Fruit fly (Drosophila melanogaster): ENCODE results near the gene CG43355.

DNA sequence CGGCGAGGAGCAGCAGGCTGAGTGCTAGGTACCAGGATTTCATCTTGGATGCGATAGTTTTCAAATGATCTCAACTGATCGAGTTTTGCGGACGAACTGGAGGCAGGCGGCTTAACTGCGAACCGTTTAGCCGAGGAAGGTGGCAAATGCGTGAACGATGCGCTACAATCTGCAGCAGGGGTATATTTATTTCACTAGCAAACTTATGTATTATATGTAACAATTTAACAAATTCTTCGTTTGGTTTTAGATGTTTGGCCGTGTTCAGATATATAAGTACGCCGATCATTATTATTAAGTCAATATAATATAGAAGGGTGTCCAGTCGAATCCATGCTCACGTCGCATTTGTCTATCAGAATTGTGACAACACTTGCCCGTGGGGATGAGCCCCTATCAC is 46.4 kb downstream of the CG43355 start, which contains the start of gene CG31706:
- no peak for TF ChIP-seq usp (GFP tag; optimal IDR thresholded peaks at IDR 0.05)
- no peak for TF ChIP-seq CG8478 (optimal IDR thresholded peaks at IDR 0.05)
- TF ChIP-seq pan (optimal IDR thresholded peaks at IDR 0.05) = no peak
- TF ChIP-seq EcR (GFP tag; optimal IDR thresholded peaks at IDR 0.05) = no peak
- TF ChIP-seq psq (optimal IDR thresholded peaks at IDR 0.05) = no peak
- no peak for TF ChIP-seq Dll (optimal IDR thresholded peaks at IDR 0.05)

All from whole organism.